Fruit fly (Drosophila melanogaster) whole organism, prepupa: Measurements from ENCODE around the gene Tre1.

ENCODE experiments used
- CG10631 ChIP-seq: fragments of 200-800 bp; sonication (Bioruptor generic); optimal IDR thresholded peaks from 2 replicates; lab custom pipeline; 2016; ENCODE audit warnings: missing biosample characterization, missing genetic modification characterization
- CG11294 ChIP-seq: fragments of 200-800 bp; sonication (Bioruptor generic); IDR thresholded peaks from 2 replicates; pipeline ENCODE4 v1.3.6; 2022; ENCODE audit warnings: missing biosample characterization, missing genetic modification characterization
- CG4318 ChIP-seq: fragments of 200-800 bp; sonication (Bioruptor generic); optimal IDR thresholded peaks from 3 replicates; lab custom pipeline; 2017; ENCODE audit warnings: missing biosample characterization, mild to moderate bottlenecking, missing genetic modification characterization
- CG6163 ChIP-seq: fragments of 200-800 bp; sonication (Bioruptor generic); IDR thresholded peaks from 3 replicates; pipeline ENCODE4 v1.3.6; 2022; ENCODE audit warnings: missing biosample characterization, missing genetic modification characterization
- CG7368 ChIP-seq: fragments of 200-800 bp; sonication (Bioruptor generic); optimal IDR thresholded peaks from 3 replicates; lab custom pipeline; 2016; ENCODE audit warnings: missing biosample characterization, missing genetic modification characterization
- Ets21C ChIP-seq: fragments of 200-800 bp; sonication (Bioruptor generic); optimal IDR thresholded peaks from 3 replicates; lab custom pipeline; 2016; ENCODE audit warnings: missing biosample characterization, missing genetic modification characterization
- Ets96B ChIP-seq: fragments of 200-800 bp; optimal IDR thresholded peaks from 2 replicates; lab custom pipeline; 2019; ENCODE audit warnings: missing biosample characterization, mild to moderate bottlenecking, missing genetic modification characterization, moderate library complexity
- Gug ChIP-seq: fragments of 200-800 bp; sonication (Bioruptor generic); IDR thresholded peaks from 2 replicates; pipeline ENCODE4 v1.3.6; 2022; ENCODE audit warnings: missing biosample characterization, missing genetic modification characterization
- Hr38 ChIP-seq: sonication (Bioruptor generic); optimal IDR thresholded peaks from 2 replicates; lab custom pipeline; 2016; ENCODE audit warnings: missing biosample characterization, missing genetic modification characterization
- Smox ChIP-seq: fragments of 200-800 bp; sonication (Bioruptor generic); optimal IDR thresholded peaks from 3 replicates; lab custom pipeline; 2016; ENCODE audit warnings: missing biosample characterization, missing genetic modification characterization
- Sox102F ChIP-seq: fragments of 200-800 bp; sonication (Bioruptor generic); optimal IDR thresholded peaks from 2 replicates; lab custom pipeline; 2016; ENCODE audit warnings: missing biosample characterization, mild to moderate bottlenecking, missing genetic modification characterization
- Sox15 ChIP-seq: fragments of 200-800 bp; sonication (Bioruptor generic); optimal IDR thresholded peaks from 3 replicates; lab custom pipeline; 2016; ENCODE audit warnings: missing biosample characterization, missing genetic modification characterization
- pdm3 ChIP-seq: fragments of 200-800 bp; sonication (Bioruptor generic); optimal IDR thresholded peaks from 3 replicates; lab custom pipeline; 2016; ENCODE audit warnings: missing biosample characterization, missing genetic modification characterization

- no peak for TF ChIP-seq CG11294 (GFP tag; lab: Robert Waterston, UW)
- TF ChIP-seq Ets21C (GFP tag; lab: Kevin White, UChicago), result no peak
- no peak for TF ChIP-seq CG7368
- no peak for TF ChIP-seq Gug (GFP tag; lab: Robert Waterston, UW)
- no peak for TF ChIP-seq CG4318 (GFP tag; lab: Kevin White, UChicago)
- TF ChIP-seq Hr38 (GFP tag; lab: Kevin White, UChicago), result no peak
- no peak for TF ChIP-seq Sox15 (GFP tag; lab: Kevin White, UChicago)
- TF ChIP-seq Smox, result no peak
- no peak for TF ChIP-seq pdm3
- no peak for TF ChIP-seq CG6163 (GFP tag; lab: Robert Waterston, UW)
- no peak for TF ChIP-seq Ets96B (tag; lab: Kevin White, UChicago)
- TF ChIP-seq CG10631 (GFP tag; lab: Kevin White, UChicago), result no peak
- TF ChIP-seq Sox102F (GFP tag; lab: Kevin White, UChicago), result no peak
Measured at dm6 chrX:5682940-5683339, 3.2 kb upstream of the Tre1 start, which contains the start of gene CG42449.
